Worm (Caenorhabditis elegans) whole organism, late embryonic: ENCODE measurements around the gene Y38C1AA.1.

Experiments used
- C08G9.2 ChIP-seq: sonication (generic microtip); optimal IDR thresholded peaks from 2 replicates; lab custom pipeline; 2016; ENCODE audit warnings: mild to moderate bottlenecking, missing genetic modification characterization, moderate library complexity, missing compliant biosample characterization
- C38D4.7 ChIP-seq: fragments of 200-800 bp; sonication (Bioruptor generic); optimal IDR thresholded peaks from 2 replicates; lab custom pipeline; 2018; ENCODE audit warnings: mild to moderate bottlenecking, missing genetic modification characterization, moderate library complexity, missing compliant biosample characterization
- F13H6.1 ChIP-seq: sonication (generic microtip); optimal IDR thresholded peaks from 2 replicates; lab custom pipeline; 2016; ENCODE audit warnings: missing genetic modification characterization, missing compliant biosample characterization
- T23F11.4 ChIP-seq: fragments of 200-800 bp; sonication (Bioruptor generic); optimal IDR thresholded peaks from 2 replicates; lab custom pipeline; 2018; ENCODE audit warnings: mild to moderate bottlenecking, missing genetic modification characterization, missing compliant biosample characterization
- Y22D7AL.16 ChIP-seq: sonication (generic microtip); optimal IDR thresholded peaks from 2 replicates; lab custom pipeline; 2016; ENCODE audit warnings: missing genetic modification characterization, missing compliant biosample characterization
- ceh-18 ChIP-seq: sonication (generic microtip); optimal IDR thresholded peaks from 2 replicates; lab custom pipeline; 2016; ENCODE audit warnings: missing genetic modification characterization, missing compliant biosample characterization
- ceh-19 ChIP-seq: fragments of 200-800 bp; sonication (Bioruptor generic); optimal IDR thresholded peaks from 2 replicates; lab custom pipeline; 2018; ENCODE audit warnings: mild to moderate bottlenecking, missing genetic modification characterization, missing compliant biosample characterization
- ceh-22 ChIP-seq: sonication (generic microtip); optimal IDR thresholded peaks from 2 replicates; lab custom pipeline; 2017; ENCODE audit warnings: missing biosample characterization, missing genetic modification characterization
- ceh-24 ChIP-seq: sonication (generic microtip); optimal IDR thresholded peaks from 2 replicates; lab custom pipeline; 2016; ENCODE audit warnings: mild to moderate bottlenecking, missing genetic modification characterization, missing compliant biosample characterization
- ceh-30 ChIP-seq: fragments of 150-350 bp; optimal IDR thresholded peaks from 2 replicates; lab custom pipeline; 2014; ENCODE audit warnings: missing biosample characterization, missing genetic modification characterization
- ceh-31 ChIP-seq: sonication (generic microtip); optimal IDR thresholded peaks from 2 replicates; lab custom pipeline; 2016; ENCODE audit warnings: missing genetic modification characterization, missing compliant biosample characterization
- ceh-45 ChIP-seq: fragments of 200-800 bp; sonication (Bioruptor generic); IDR thresholded peaks from 2 replicates; pipeline ENCODE4 v1.3.6; 2022; ENCODE audit warnings: missing genetic modification reagents, missing genetic modification characterization, missing compliant biosample characterization
- ceh-48 ChIP-seq: sonication (generic microtip); optimal IDR thresholded peaks from 2 replicates; lab custom pipeline; 2016; ENCODE audit warnings: missing genetic modification characterization, inconsistent platforms, missing compliant biosample characterization
- ceh-9 ChIP-seq: sonication (generic microtip); optimal IDR thresholded peaks from 2 replicates; lab custom pipeline; 2016; ENCODE audit warnings: mild to moderate bottlenecking, missing genetic modification characterization, inconsistent platforms, missing compliant biosample characterization
- dmd-4 ChIP-seq: sonication (generic microtip); optimal IDR thresholded peaks from 2 replicates; lab custom pipeline; 2016; ENCODE audit warnings: borderline replicate concordance, missing genetic modification characterization, missing compliant biosample characterization
- elt-4 ChIP-seq: sonication (generic microtip); optimal IDR thresholded peaks from 2 replicates; lab custom pipeline; 2016; ENCODE audit warnings: missing genetic modification characterization, missing compliant biosample characterization
- ets-4 ChIP-seq: sonication (generic microtip); optimal IDR thresholded peaks from 2 replicates; lab custom pipeline; 2016; ENCODE audit warnings: missing genetic modification characterization, missing compliant biosample characterization
- fax-1 ChIP-seq: sonication (generic microtip); optimal IDR thresholded peaks from 2 replicates; lab custom pipeline; 2016; ENCODE audit warnings: missing genotype, missing genetic modification characterization, missing compliant biosample characterization
- fkh-10 ChIP-seq: fragments of 150-350 bp; optimal IDR thresholded peaks from 2 replicates; lab custom pipeline; 2014; ENCODE audit warnings: missing biosample characterization, missing genetic modification reagents, missing genetic modification characterization
- fkh-6 ChIP-seq: sonication (generic microtip); optimal IDR thresholded peaks from 2 replicates; lab custom pipeline; 2016; ENCODE audit warnings: missing genetic modification characterization, missing compliant biosample characterization
- hlh-15 ChIP-seq: sonication (generic microtip); optimal IDR thresholded peaks from 2 replicates; lab custom pipeline; 2016; ENCODE audit warnings: missing genetic modification characterization, missing compliant biosample characterization
- hlh-8 ChIP-seq: sonication (generic microtip); optimal IDR thresholded peaks from 2 replicates; lab custom pipeline; 2016; ENCODE audit warnings: missing genotype, missing genetic modification characterization, missing compliant biosample characterization
- lin-11 ChIP-seq: fragments of 200-800 bp; sonication (Bioruptor generic); optimal IDR thresholded peaks from 2 replicates; lab custom pipeline; 2018; ENCODE audit warnings: mild to moderate bottlenecking, missing genetic modification characterization, missing compliant biosample characterization
- madf-2 ChIP-seq: sonication (generic microtip); optimal IDR thresholded peaks from 2 replicates; lab custom pipeline; 2017; ENCODE audit warnings: missing genetic modification characterization, missing compliant biosample characterization
- nhr-11 ChIP-seq: fragments of 150-350 bp; optimal IDR thresholded peaks from 2 replicates; lab custom pipeline; 2014; ENCODE audit warnings: missing biosample characterization, missing genetic modification characterization
- pag-3 ChIP-seq: sonication (generic microtip); optimal IDR thresholded peaks from 2 replicates; lab custom pipeline; 2016; ENCODE audit warnings: missing compliant biosample characterization, missing genetic modification characterization, borderline replicate concordance
- pat-9 ChIP-seq: fragments of 200-800 bp; sonication (Bioruptor generic); optimal IDR thresholded peaks from 2 replicates; lab custom pipeline; 2018; ENCODE audit warnings: mild to moderate bottlenecking, missing genetic modification characterization, moderate library complexity, missing compliant biosample characterization
- pha-2 ChIP-seq: sonication (generic microtip); optimal IDR thresholded peaks from 2 replicates; lab custom pipeline; 2017; ENCODE audit warnings: mild to moderate bottlenecking, missing genetic modification characterization, missing compliant biosample characterization
- pqm-1 ChIP-seq: sonication (generic microtip); optimal IDR thresholded peaks from 2 replicates; lab custom pipeline; 2016; ENCODE audit warnings: missing genetic modification characterization, missing compliant biosample characterization
- ref-2 ChIP-seq: sonication (generic microtip); optimal IDR thresholded peaks from 2 replicates; lab custom pipeline; 2016; ENCODE audit warnings: missing genetic modification characterization, missing compliant biosample characterization
- rnt-1 ChIP-seq: sonication (generic microtip); optimal IDR thresholded peaks from 2 replicates; lab custom pipeline; 2016; ENCODE audit warnings: missing genetic modification characterization, missing compliant biosample characterization
- sox-4 ChIP-seq: sonication (generic microtip); optimal IDR thresholded peaks from 2 replicates; lab custom pipeline; 2017; ENCODE audit warnings: mild to moderate bottlenecking, missing genetic modification characterization, inconsistent platforms, missing compliant biosample characterization
- ttx-3 ChIP-seq: sonication (generic microtip); optimal IDR thresholded peaks from 2 replicates; lab custom pipeline; 2016; ENCODE audit warnings: missing genetic modification reagents, missing genetic modification characterization, missing compliant biosample characterization
- unc-3 ChIP-seq, 2 experiments: fragments of 200-800 bp in 1 of 2; sonication (Bioruptor generic) in 1 of 2; sonication (generic microtip) in 1 of 2; conservative IDR thresholded peaks in 1 of 2; optimal IDR thresholded peaks in 1 of 2; 2 replicates each; pipeline versions ENCODE4 v1.3.6 to Lab custom; 2016 to 2022; ENCODE audit warnings: missing compliant biosample characterization in 2 of 2, missing genetic modification characterization in 2 of 2, missing genetic modification reagents in 1 of 2
- unc-42 ChIP-seq: sonication (generic microtip); optimal IDR thresholded peaks from 2 replicates; lab custom pipeline; 2016; ENCODE audit warnings: missing genotype, missing genetic modification characterization, missing compliant biosample characterization
- unc-55 ChIP-seq: sonication (generic microtip); optimal IDR thresholded peaks from 2 replicates; lab custom pipeline; 2017; ENCODE audit warnings: missing biosample characterization, missing genetic modification reagents, missing genetic modification characterization
- zip-5 ChIP-seq: sonication (generic microtip); optimal IDR thresholded peaks from 2 replicates; lab custom pipeline; 2016; ENCODE audit warnings: missing genetic modification characterization, missing compliant biosample characterization
- ztf-16 ChIP-seq: sonication (generic microtip); optimal IDR thresholded peaks from 2 replicates; lab custom pipeline; 2017; ENCODE audit warnings: missing genetic modification characterization, missing compliant biosample characterization

Y38C1AA.1 gene

DNA sequence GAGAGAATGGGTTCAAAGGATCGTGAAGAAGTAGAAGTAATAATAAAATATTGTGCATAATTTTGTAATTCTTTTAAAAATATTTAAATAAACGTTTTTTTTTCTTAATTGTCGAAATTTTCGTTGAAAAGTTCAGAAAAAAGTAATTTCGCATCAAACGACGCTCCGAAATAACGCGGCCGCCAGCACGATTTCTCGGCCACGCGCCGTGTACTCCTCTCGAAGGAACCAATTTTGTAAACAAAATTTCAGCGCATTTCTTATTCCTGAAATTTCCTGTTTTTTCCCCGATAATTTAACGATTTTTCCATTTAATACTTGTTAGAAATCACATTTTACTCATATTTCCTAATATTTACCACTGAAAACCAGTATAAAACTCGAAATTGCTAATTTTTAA is 15.9 kb upstream of the Y38C1AA.1 start, which contains the start of gene Y38C1AA.12 (continued):
- peak; percentile 51 for TF ChIP-seq ttx-3 (tag; lab: Kevin White, UChicago)
- peak; percentile 63 for TF ChIP-seq F13H6.1 (tag; lab: Kevin White, UChicago)
- peak; percentile 56 for TF ChIP-seq ceh-18
- no peak for TF ChIP-seq ceh-9 (tag; lab: Kevin White, UChicago)
- peak; percentile 89 for TF ChIP-seq zip-5 (tag; lab: Kevin White, UChicago)
- peak; percentile 11 for TF ChIP-seq ceh-48
- no peak for TF ChIP-seq ceh-30 (tag; lab: Kevin White, UChicago)
- peak; percentile 52 for TF ChIP-seq fkh-6 (tag; lab: Kevin White, UChicago)
- TF ChIP-seq ets-4 (tag; lab: Kevin White, UChicago): peak; percentile 87
- peak; percentile 32 for TF ChIP-seq unc-42
- no peak for TF ChIP-seq ceh-45 (GFP tag; lab: Robert Waterston, UW)
- peak; percentile 89 for TF ChIP-seq ref-2 (tag; lab: Kevin White, UChicago)
- TF ChIP-seq fkh-10 (GFP tag; lab: Kevin White, UChicago): no peak
- TF ChIP-seq hlh-15 (tag; lab: Kevin White, UChicago): peak; percentile 44

DNA sequence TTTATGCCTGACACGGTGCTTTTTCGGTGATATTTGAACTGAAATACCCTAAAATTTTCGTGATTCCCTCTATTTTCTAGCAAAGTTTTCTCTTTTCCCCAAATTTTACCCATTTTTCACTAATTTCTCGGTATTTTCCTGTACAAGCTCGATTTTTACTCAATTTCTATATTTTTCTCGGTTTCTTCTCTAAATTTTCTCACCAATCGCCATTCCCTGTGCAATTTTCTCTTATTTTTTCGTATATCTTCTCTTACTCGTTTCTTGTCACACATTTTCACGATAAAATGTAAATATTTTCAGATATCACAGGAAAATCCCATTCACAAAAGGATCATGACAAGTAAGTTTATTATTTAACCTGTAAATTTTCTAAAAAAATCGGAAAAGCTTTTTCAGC is 13.5 kb upstream of the Y38C1AA.1 start, which contains the start of gene csn-3:
Gene csn-3 (plus strand): TSS at position 301 of the 400 bp plus-strand sequence.
- TF ChIP-seq hlh-15 (tag; lab: Kevin White, UChicago) (no peak), fax-1 (tag; lab: Kevin White, UChicago) (no peak), ets-4 (tag; lab: Kevin White, UChicago) (no peak), T23F11.4 (GFP tag; lab: Kevin White, UChicago) (no peak), ztf-16 (tag; lab: Kevin White, UChicago) (no peak), C08G9.2 (no peak), hlh-8 (no peak), Y22D7AL.16 (tag; lab: Kevin White, UChicago) (no peak), unc-42 (no peak), C38D4.7 (no peak), fkh-10 (GFP tag; lab: Kevin White, UChicago) (no peak), ttx-3 (tag; lab: Kevin White, UChicago) (no peak), ceh-31 (no peak), ref-2 (tag; lab: Kevin White, UChicago) (no peak), unc-55 (no peak), pat-9 (tag; lab: Kevin White, UChicago) (no peak), madf-2 (no peak), sox-4 (tag; lab: Kevin White, UChicago) (no peak), ceh-24 (tag; lab: Kevin White, UChicago) (no peak), nhr-11 (tag; lab: Kevin White, UChicago) (no peak)
- TF ChIP-seq, all 69 proteins: peak for 0

DNA sequence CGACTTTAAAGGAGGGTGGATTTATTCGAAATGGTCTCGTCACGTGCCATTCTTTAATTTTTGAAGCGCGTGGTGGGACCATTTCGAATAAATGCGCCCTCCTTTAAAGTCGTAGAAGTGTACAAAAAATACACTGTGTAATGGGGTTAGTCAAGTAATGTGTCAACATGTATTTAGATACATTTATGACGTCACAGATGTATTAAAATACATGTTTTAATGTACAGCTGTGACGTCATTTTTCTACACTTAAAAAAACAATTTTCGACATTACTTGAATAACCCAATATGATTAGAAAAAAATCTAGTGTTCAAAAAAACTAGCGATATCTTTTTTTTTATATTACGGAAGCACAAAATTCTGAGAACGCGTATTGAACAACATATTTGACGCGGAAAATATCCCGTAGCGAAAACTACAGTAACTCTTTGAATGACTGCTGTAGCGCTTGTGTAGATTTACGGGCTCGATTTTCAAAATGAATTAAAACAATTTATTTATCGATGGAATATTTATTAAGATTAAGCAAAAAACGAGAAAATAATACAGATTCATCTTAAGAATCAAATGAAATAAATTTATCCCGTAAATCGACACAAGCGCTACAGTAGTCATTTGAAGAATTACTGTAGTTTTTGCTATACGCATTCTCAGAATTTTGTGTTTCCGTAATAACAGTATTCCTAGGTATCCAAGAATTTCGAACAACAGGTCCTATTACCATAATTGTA is 4.9 kb upstream of the Y38C1AA.1 start, which contains the start of gene gfrp-1:
Gene gfrp-1 (plus strand): TSS at position 682 of the 732 bp plus-strand sequence.
- TF ChIP-seq lin-11 (tag; lab: Kevin White, UChicago) (no peak), T23F11.4 (GFP tag; lab: Kevin White, UChicago) (no peak), rnt-1 (no peak), ceh-22 (tag; lab: Kevin White, UChicago) (no peak), pha-2 (tag; lab: Kevin White, UChicago) (no peak), elt-4 (tag; lab: Kevin White, UChicago) (no peak), nhr-11 (tag; lab: Kevin White, UChicago) (no peak), C38D4.7 (no peak), unc-55 (no peak), ttx-3 (tag; lab: Kevin White, UChicago) (no peak), ceh-19 (GFP tag; lab: Kevin White, UChicago) (no peak)
- TF ChIP-seq, all 69 proteins: peak for 0

DNA sequence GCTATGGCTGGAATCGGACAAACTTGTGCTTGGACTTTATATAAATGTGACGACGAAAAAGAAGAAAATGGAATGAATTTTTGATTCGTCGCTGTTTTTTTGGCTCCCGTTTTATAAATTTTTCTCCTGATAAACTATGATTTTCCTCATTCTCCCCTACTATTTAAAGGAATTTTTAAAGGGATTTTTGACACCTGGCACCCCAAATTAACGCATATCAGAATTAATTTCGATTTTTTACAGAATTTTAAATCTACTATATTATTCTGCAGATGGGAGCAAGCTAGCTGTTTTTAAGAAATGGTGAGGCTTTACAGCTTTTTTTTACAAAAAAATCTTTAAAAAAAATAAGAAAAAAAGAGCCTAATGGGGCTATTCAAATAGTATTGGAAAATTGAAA is 3.0 kb upstream of the Y38C1AA.1 start, which contains the start of gene coa-1:
Gene coa-1 (plus strand): TSS at position 301 of the 400 bp plus-strand sequence.
- TF ChIP-seq unc-3 (GFP tag; conservative IDR thresholded peaks at IDR 0.05; lab: Robert Waterston, UW) (no peak), unc-3 (tag; optimal IDR thresholded peaks at IDR 0.05; lab: Kevin White, UChicago) (no peak), ztf-16 (tag; lab: Kevin White, UChicago) (no peak), ceh-30 (tag; lab: Kevin White, UChicago) (no peak), C08G9.2 (no peak), dmd-4 (no peak), pag-3 (no peak), fkh-6 (tag; lab: Kevin White, UChicago) (no peak), ceh-31 (no peak), pqm-1 (no peak)
